Worm (Caenorhabditis elegans) whole organism, midembryonic: ENCODE data around the gene C48B4.6.

Experiments used
- med-1 ChIP-seq: sonication (generic microtip); optimal IDR thresholded peaks from 2 replicates; lab custom pipeline; 2017; ENCODE audit warnings: missing genetic modification characterization, mild to moderate bottlenecking, missing compliant biosample characterization, antibody characterized with exemption, missing genetic modification reagents; ENCODE audit not compliant: insufficient read depth
- ref-1 ChIP-seq: fragments of 200-800 bp; sonication (Bioruptor generic); conservative IDR thresholded peaks from 2 replicates; pipeline ENCODE4 v1.3.6; 2022; ENCODE audit warnings: missing genetic modification reagents, missing genetic modification characterization, missing compliant biosample characterization
- ztf-23 ChIP-seq: fragments of 200-800 bp; sonication (Bioruptor generic); IDR thresholded peaks from 2 replicates; pipeline ENCODE4 v1.3.6; 2022; ENCODE audit warnings: missing genetic modification reagents, missing genetic modification characterization, missing compliant biosample characterization
- ztf-29 ChIP-seq: fragments of 200-800 bp; sonication (Bioruptor generic); IDR thresholded peaks from 2 replicates; pipeline ENCODE4 v1.3.6; 2022; ENCODE audit warnings: missing genetic modification reagents, missing genetic modification characterization, missing compliant biosample characterization

DNA sequence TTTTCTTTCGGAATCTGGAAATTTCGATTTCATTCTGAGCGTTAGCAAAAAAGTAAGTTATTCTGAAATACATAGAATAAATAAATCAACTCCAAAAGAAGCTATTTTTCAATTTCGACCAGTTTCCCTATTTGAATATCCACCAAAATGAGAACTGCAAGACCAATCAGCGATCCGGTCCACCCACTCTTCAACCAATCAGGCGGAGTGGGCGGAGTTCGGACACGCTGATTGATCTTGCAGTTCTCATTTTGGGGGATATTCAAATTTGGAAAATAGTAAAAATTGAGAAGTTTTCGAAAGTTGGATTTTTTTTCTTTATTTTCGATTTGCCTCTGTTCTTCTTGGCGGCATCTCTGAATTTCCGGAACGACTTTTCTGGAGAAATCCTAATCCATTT is 12.5 kb upstream of the C48B4.6 start:
- TF ChIP-seq ref-1 (no peak), ztf-23 (no peak), ztf-29 (GFP tag; lab: Robert Waterston, UW) (no peak), med-1 (GFP tag; lab: Kevin White, UChicago) (no peak)
